Fruit fly (Drosophila melanogaster) whole organism, embryonic: ENCODE measurements around the gene CG2059.

Experiments used
- Antp ChIP-seq: fragments of 200-800 bp; sonication (Bioruptor generic); optimal IDR thresholded peaks from 3 replicates; lab custom pipeline; 2016; ENCODE audit warnings: missing biosample characterization, missing genetic modification characterization
- BEAF-32 ChIP-seq: fragments of 200-800 bp; sonication (Bioruptor generic); optimal IDR thresholded peaks from 3 replicates; lab custom pipeline; 2017; ENCODE audit warnings: missing biosample characterization, missing genetic modification characterization, mild to moderate bottlenecking, moderate library complexity, missing genetic modification reagents
- Bgb ChIP-seq: fragments of 200-800 bp; sonication (Bioruptor generic); IDR thresholded peaks from 2 replicates; pipeline ENCODE4 v1.3.6; 2022; ENCODE audit warnings: missing biosample characterization, missing genetic modification characterization; ENCODE audit not compliant: partially characterized antibody
- CG10565 ChIP-seq: fragments of 200-800 bp; sonication (Bioruptor generic); optimal IDR thresholded peaks from 3 replicates; lab custom pipeline; 2016; ENCODE audit warnings: missing biosample characterization, mild to moderate bottlenecking, missing genetic modification characterization
- CG10979 ChIP-seq: fragments of 200-800 bp; sonication (Bioruptor generic); optimal IDR thresholded peaks from 2 replicates; lab custom pipeline; 2018; ENCODE audit warnings: missing biosample characterization, mild to moderate bottlenecking, missing genetic modification characterization, moderate library complexity
- CG13296 ChIP-seq: fragments of 200-800 bp; sonication (Bioruptor generic); optimal IDR thresholded peaks from 3 replicates; lab custom pipeline; 2018; ENCODE audit warnings: missing biosample characterization, mild to moderate bottlenecking, missing genetic modification characterization
- CG1603 ChIP-seq: fragments of 200-800 bp; sonication (Bioruptor generic); optimal IDR thresholded peaks from 2 replicates; lab custom pipeline; 2019; ENCODE audit warnings: missing biosample characterization, mild to moderate bottlenecking, missing genetic modification characterization, moderate library complexity
- CG16813 ChIP-seq: fragments of 200-800 bp; sonication (Bioruptor generic); IDR thresholded peaks from 3 replicates; pipeline ENCODE4 v1.3.6; 2022; ENCODE audit warnings: missing biosample characterization, missing genetic modification characterization; ENCODE audit not compliant: partially characterized antibody
- CG17912 ChIP-seq: fragments of 200-800 bp; sonication (Bioruptor generic); optimal IDR thresholded peaks from 2 replicates; lab custom pipeline; 2018; ENCODE audit warnings: missing biosample characterization, mild to moderate bottlenecking, missing genetic modification characterization
- CG18011 ChIP-seq: fragments of 200-800 bp; sonication (Bioruptor generic); optimal IDR thresholded peaks from 2 replicates; lab custom pipeline; 2017; ENCODE audit warnings: missing biosample characterization, missing genetic modification characterization, mild to moderate bottlenecking, moderate library complexity, missing genotype
- CG18764 ChIP-seq: fragments of 200-800 bp; sonication (Bioruptor generic); optimal IDR thresholded peaks from 3 replicates; lab custom pipeline; 2016; ENCODE audit warnings: missing biosample characterization, missing genetic modification characterization
- CG30020 ChIP-seq: fragments of 200-800 bp; optimal IDR thresholded peaks from 2 replicates; lab custom pipeline; 2019; ENCODE audit warnings: missing biosample characterization, mild to moderate bottlenecking, missing genetic modification characterization, moderate library complexity
- CG34224 ChIP-seq: fragments of 200-800 bp; sonication (Bioruptor generic); IDR thresholded peaks from 3 replicates; pipeline ENCODE4 v1.3.6; 2022; ENCODE audit warnings: missing biosample characterization, missing genetic modification characterization; ENCODE audit not compliant: partially characterized antibody
- CG4730 ChIP-seq: fragments of 200-800 bp; sonication (Bioruptor generic); IDR thresholded peaks from 2 replicates; pipeline ENCODE4 v1.3.6; 2022; ENCODE audit warnings: missing biosample characterization, missing genetic modification characterization
- CG6683 ChIP-seq: fragments of 200-800 bp; sonication (Bioruptor generic); optimal IDR thresholded peaks from 2 replicates; lab custom pipeline; 2017; ENCODE audit warnings: missing biosample characterization, mild to moderate bottlenecking, missing genetic modification characterization, missing genetic modification reagents
- CG6854 ChIP-seq: fragments of 200-800 bp; sonication (Bioruptor generic); optimal IDR thresholded peaks from 3 replicates; lab custom pipeline; 2017; ENCODE audit warnings: missing biosample characterization, mild to moderate bottlenecking, missing genetic modification characterization
- CG7556 ChIP-seq: fragments of 200-800 bp; sonication (Bioruptor generic); optimal IDR thresholded peaks from 2 replicates; lab custom pipeline; 2017; ENCODE audit warnings: missing biosample characterization, mild to moderate bottlenecking, missing genetic modification characterization
- CG8290 ChIP-seq, 3 experiments: fragments of 200-800 bp; sonication (Bioruptor generic); optimal IDR thresholded peaks; 2 replicates each; lab custom pipeline; 2016 to 2019; ENCODE audit warnings: missing biosample characterization in 3 of 3, missing genetic modification characterization in 3 of 3, mild to moderate bottlenecking in 2 of 3, moderate library complexity in 1 of 3
- CrebB ChIP-seq: fragments of 200-800 bp; sonication (Bioruptor generic); optimal IDR thresholded peaks from 3 replicates; lab custom pipeline; 2018; ENCODE audit warnings: missing biosample characterization, mild to moderate bottlenecking, missing genetic modification characterization
- D ChIP-seq, 2 experiments: fragments of 200-800 bp in 1 of 2; fragments of >200 bp in 1 of 2; sonication (Bioruptor generic) in 1 of 2; optimal IDR thresholded peaks; 2 replicates in 1 of 2; 3 replicates in 1 of 2; lab custom pipeline; 2017; ENCODE audit warnings: mild to moderate bottlenecking in 1 of 2, missing biosample characterization in 1 of 2, missing genetic modification characterization in 1 of 2, missing genetic modification reagents in 1 of 2
- HLH4C ChIP-seq: fragments of 200-800 bp; sonication (Bioruptor generic); IDR thresholded peaks from 3 replicates; pipeline ENCODE4 v1.3.6; 2022; ENCODE audit warnings: missing biosample characterization, missing genetic modification characterization; ENCODE audit not compliant: partially characterized antibody
- Scr ChIP-seq: fragments of 200-800 bp; sonication (Bioruptor generic); IDR thresholded peaks from 2 replicates; pipeline ENCODE4 v1.3.6; 2022; ENCODE audit warnings: missing biosample characterization, missing genetic modification characterization; ENCODE audit not compliant: partially characterized antibody
- Sry-δ ChIP-seq: fragments of 200-800 bp; sonication (Bioruptor generic); optimal IDR thresholded peaks from 2 replicates; lab custom pipeline; 2016; ENCODE audit warnings: missing biosample characterization, missing genetic modification characterization
- Trl ChIP-seq, 3 experiments: fragments of >200 bp in 2 of 3; fragments of 200-800 bp in 1 of 3; sonication (Bioruptor generic) in 1 of 3; optimal IDR thresholded peaks; 2 replicates in 1 of 3; 3 replicates in 2 of 3; lab custom pipeline; 2016 to 2017; ENCODE audit warnings: missing biosample characterization in 1 of 3, missing genetic modification characterization in 1 of 3
- az2 ChIP-seq: fragments of 200-800 bp; sonication (Bioruptor generic); optimal IDR thresholded peaks from 3 replicates; lab custom pipeline; 2016; ENCODE audit warnings: missing biosample characterization, missing genetic modification characterization
- bcd ChIP-seq: fragments of 200-800 bp; sonication (Bioruptor generic); optimal IDR thresholded peaks from 2 replicates; lab custom pipeline; 2017; ENCODE audit warnings: missing biosample characterization, mild to moderate bottlenecking, missing genetic modification characterization
- bigmax ChIP-seq: fragments of 200-800 bp; sonication (Bioruptor generic); optimal IDR thresholded peaks from 2 replicates; lab custom pipeline; 2018; ENCODE audit warnings: missing biosample characterization, mild to moderate bottlenecking, missing genetic modification characterization
- bowl ChIP-seq: fragments of 200-800 bp; sonication (Bioruptor generic); IDR thresholded peaks from 2 replicates; pipeline ENCODE4 v1.3.6; 2022; ENCODE audit warnings: missing biosample characterization, missing genetic modification characterization
- cg ChIP-seq: fragments of 200-800 bp; sonication (Bioruptor generic); optimal IDR thresholded peaks from 3 replicates; lab custom pipeline; 2019; ENCODE audit warnings: missing biosample characterization, mild to moderate bottlenecking, missing genetic modification characterization, moderate library complexity
- fd3F ChIP-seq: fragments of 200-800 bp; sonication (Bioruptor generic); optimal IDR thresholded peaks from 2 replicates; lab custom pipeline; 2018; ENCODE audit warnings: missing biosample characterization, mild to moderate bottlenecking, missing genetic modification characterization, moderate library complexity
- gsb-n ChIP-seq: fragments of 200-800 bp; sonication (Bioruptor generic); optimal IDR thresholded peaks from 3 replicates; lab custom pipeline; 2018; ENCODE audit warnings: missing biosample characterization, mild to moderate bottlenecking, missing genetic modification characterization
- kay ChIP-seq: fragments of 200-800 bp; sonication (Bioruptor generic); optimal IDR thresholded peaks from 2 replicates; lab custom pipeline; 2016; ENCODE audit warnings: missing biosample characterization, missing genetic modification characterization
- nerfin-2 ChIP-seq: fragments of 200-800 bp; sonication (Bioruptor generic); IDR thresholded peaks from 2 replicates; pipeline ENCODE4 v1.3.6; 2022; ENCODE audit warnings: missing biosample characterization, missing genetic modification characterization; ENCODE audit not compliant: partially characterized antibody
- org-1 ChIP-seq: fragments of 200-800 bp; sonication (Bioruptor generic); optimal IDR thresholded peaks from 2 replicates; lab custom pipeline; 2017; ENCODE audit warnings: missing biosample characterization, missing genetic modification characterization
- otp ChIP-seq: fragments of 200-800 bp; sonication (Bioruptor generic); IDR thresholded peaks from 3 replicates; pipeline ENCODE4, ENCODE4 v1.3.6; 2022; ENCODE audit warnings: missing biosample characterization, missing genetic modification characterization
- repo ChIP-seq: fragments of 200-800 bp; sonication (Bioruptor generic); optimal IDR thresholded peaks from 2 replicates; lab custom pipeline; 2016; ENCODE audit warnings: missing biosample characterization, missing genetic modification characterization
- row ChIP-seq: fragments of 200-800 bp; sonication (Bioruptor generic); IDR thresholded peaks from 3 replicates; pipeline ENCODE4 v1.3.6; 2022; ENCODE audit warnings: missing biosample characterization, missing genetic modification characterization
- sim ChIP-seq: fragments of 200-800 bp; sonication (Bioruptor generic); IDR thresholded peaks from 2 replicates; pipeline ENCODE4 v1.3.6; 2022; ENCODE audit warnings: missing biosample characterization, missing genetic modification characterization
- tna ChIP-seq: fragments of 200-800 bp; sonication (Bioruptor generic); IDR thresholded peaks from 2 replicates; pipeline ENCODE4 v1.3.6; 2022; ENCODE audit warnings: missing biosample characterization, missing genetic modification characterization; ENCODE audit not compliant: partially characterized antibody
- unc-4 ChIP-seq: fragments of 200-800 bp; sonication (Bioruptor generic); IDR thresholded peaks from 2 replicates; pipeline ENCODE4 v1.3.6; 2022; ENCODE audit warnings: missing biosample characterization, missing genetic modification characterization; ENCODE audit not compliant: partially characterized antibody
- vfl ChIP-seq: fragments of 200-800 bp; sonication (Bioruptor generic); optimal IDR thresholded peaks from 2 replicates; lab custom pipeline; 2016; ENCODE audit warnings: missing biosample characterization, missing genetic modification characterization
- vnd ChIP-seq: fragments of 200-800 bp; sonication (Bioruptor generic); IDR thresholded peaks from 3 replicates; pipeline ENCODE4 v1.3.6; 2022; ENCODE audit warnings: missing biosample characterization, missing genetic modification characterization; ENCODE audit not compliant: partially characterized antibody
- zfh2 ChIP-seq: fragments of 200-800 bp; sonication (Bioruptor generic); optimal IDR thresholded peaks from 2 replicates; lab custom pipeline; 2016; ENCODE audit warnings: missing biosample characterization, missing genetic modification characterization

Gene CG2059

dm6 chrX:7284964-7285363, 1.2 kb upstream of the CG2059 start (continued):
- TF ChIP-seq repo (GFP tag; lab: Kevin White, UChicago) (no peak), Sry-δ (GFP tag; lab: Kevin White, UChicago) (peak; percentile 16), vfl (GFP tag; lab: Kevin White, UChicago) (no peak), CG8290 (GFP tag; optimal IDR thresholded peaks at IDR 0.05; lab: Kevin White, UChicago) (peak; percentile 43), CG8290 (tag; optimal IDR thresholded peaks at IDR 0.05; lab: Kevin White, UChicago) (no peak), CG16813 (peak; percentile 56; the same call in 2 of the 3 replicates), vnd (GFP tag; lab: Robert Waterston, UW) (0 out of 3 replicates have a peak, but pooled peaks have one; percentile 30), BEAF-32 (GFP tag; lab: Kevin White, UChicago) (peak; percentile 4), nerfin-2 (GFP tag; lab: Robert Waterston, UW) (peak; percentile 65; the same call in 1 of the 2 replicates), bigmax (GFP tag; lab: Kevin White, UChicago) (no peak), Bgb (peak; percentile 43; the same call in 1 of the 2 replicates), unc-4 (GFP tag; lab: Robert Waterston, UW) (peak; percentile 23; the same call in 1 of the 2 replicates), Scr (GFP tag; lab: Robert Waterston, UW) (peak; percentile 52), bowl (GFP tag; lab: Robert Waterston, UW) (no peak), tna (peak; percentile 56)
- TF ChIP-seq, all 482 proteins: peak for 25

- TF ChIP-seq org-1 (GFP tag; lab: Kevin White, UChicago), result no peak
- no peak for TF ChIP-seq CrebB (tag; lab: Kevin White, UChicago)
- no peak for TF ChIP-seq bcd (GFP tag; lab: Kevin White, UChicago)
- TF ChIP-seq CG17912 (GFP tag; lab: Kevin White, UChicago), result no peak
- no peak for TF ChIP-seq HLH4C (GFP tag; lab: Robert Waterston, UW)
- no peak for TF ChIP-seq gsb-n (tag; lab: Kevin White, UChicago)
- TF ChIP-seq kay (GFP tag; lab: Kevin White, UChicago), result no peak
- TF ChIP-seq CG18011 (GFP tag; lab: Kevin White, UChicago), result no peak
- peak; percentile 60 for TF ChIP-seq cg (GFP tag; lab: Kevin White, UChicago)
- no peak for TF ChIP-seq CG10979 (tag; lab: Kevin White, UChicago)
- peak; percentile 44 to 73 for TF ChIP-seq Trl (optimal IDR thresholded peaks at IDR 0.05; lab: Kevin White, UChicago)
- no peak for TF ChIP-seq Trl (GFP tag; optimal IDR thresholded peaks at IDR 0.05; lab: Kevin White, UChicago)
- TF ChIP-seq, all 482 proteins: peak for 2
Measured at dm6 chrX:7285410-7285809, 748 bp upstream of the CG2059 start.

- TF ChIP-seq row (GFP tag; lab: Robert Waterston, UW) (0 out of 3 replicates have a peak, but pooled peaks have one; percentile 23), CG7556 (no peak), CG10979 (tag; lab: Kevin White, UChicago) (no peak), CG6683 (GFP tag; lab: Kevin White, UChicago) (no peak), CG1603 (tag; lab: Kevin White, UChicago) (peak; percentile 96), CG30020 (tag; lab: Kevin White, UChicago) (peak; percentile 32), bcd (GFP tag; lab: Kevin White, UChicago) (no peak), az2 (GFP tag; lab: Kevin White, UChicago) (no peak), CG10565 (GFP tag; lab: Kevin White, UChicago) (no peak), Antp (no peak), CG18764 (GFP tag; lab: Kevin White, UChicago) (no peak), CG4730 (no peak), D (optimal IDR thresholded peaks at IDR 0.05; lab: Kevin White, UChicago) (peak; percentile 9), D (GFP tag; optimal IDR thresholded peaks at IDR 0.05; lab: Kevin White, UChicago) (no peak), CG34224 (GFP tag; lab: Robert Waterston, UW) (peak; percentile 60), nerfin-2 (GFP tag; lab: Robert Waterston, UW) (peak; percentile 55; the same call in 1 of the 2 replicates), zfh2 (GFP tag; lab: Kevin White, UChicago) (no peak), fd3F (GFP tag; lab: Kevin White, UChicago) (no peak), sim (GFP tag; lab: Robert Waterston, UW) (no peak), CG6854 (GFP tag; lab: Kevin White, UChicago) (no peak), Scr (GFP tag; lab: Robert Waterston, UW) (peak; percentile 67), otp (GFP tag; lab: Robert Waterston, UW) (no peak), CG13296 (GFP tag; lab: Kevin White, UChicago) (no peak)
Measured at dm6 chrX:7290811-7291515, 4.8 kb downstream of the CG2059 start, which contains the start of gene unc-119. unc-119 (minus strand) TSS chrX:7291298.
